Fruit fly (Drosophila melanogaster) whole organism, wandering third instar larva: ENCODE results near the gene CG42504.

ENCODE experiments used
- Abd-B ChIP-seq: fragments of >200 bp; optimal IDR thresholded peaks from 2 replicates; lab custom pipeline; 2017; ENCODE audit warnings: missing biosample characterization, missing genetic modification characterization
- CG9705 ChIP-seq: fragments of 200-800 bp; sonication (Bioruptor generic); optimal IDR thresholded peaks from 2 replicates; lab custom pipeline; 2018; ENCODE audit warnings: missing biosample characterization, mild to moderate bottlenecking, missing genetic modification characterization
- Dfd ChIP-seq: fragments of >200 bp; optimal IDR thresholded peaks from 2 replicates; lab custom pipeline; 2017; ENCODE audit warnings: missing biosample characterization, missing genetic modification characterization
- Dif ChIP-seq: fragments of 200-275, 200-300 bp; sonication (Bioruptor generic); optimal IDR thresholded peaks from 2 replicates; lab custom pipeline; 2018; ENCODE audit warnings: missing biosample characterization, missing genetic modification characterization; ENCODE audit not compliant: partially characterized antibody
- GATAd ChIP-seq: sonication (Bioruptor generic); optimal IDR thresholded peaks from 2 replicates; lab custom pipeline; 2016; ENCODE audit warnings: missing biosample characterization, missing genetic modification characterization
- HLH106 ChIP-seq: fragments of 200-800 bp; optimal IDR thresholded peaks from 3 replicates; lab custom pipeline; 2019; ENCODE audit warnings: missing biosample characterization, mild to moderate bottlenecking, missing genetic modification characterization, moderate library complexity
- Hnf4 ChIP-seq: fragments of 200-800 bp; sonication (Bioruptor generic); optimal IDR thresholded peaks from 2 replicates; lab custom pipeline; 2016; ENCODE audit warnings: missing biosample characterization, mild to moderate bottlenecking, missing genetic modification characterization
- Hr78 ChIP-seq: fragments of >200 bp; optimal IDR thresholded peaks from 2 replicates; lab custom pipeline; 2017; ENCODE audit warnings: missing biosample characterization, missing genetic modification characterization
- Hr83 ChIP-seq: fragments of 200-300 bp; sonication (Bioruptor generic); optimal IDR thresholded peaks from 2 replicates; lab custom pipeline; 2016; ENCODE audit warnings: missing biosample characterization, mild to moderate bottlenecking, missing genetic modification characterization, moderate library complexity; ENCODE audit not compliant: poor library complexity, severe bottlenecking
- Mio ChIP-seq: sonication (Bioruptor generic); optimal IDR thresholded peaks from 2 replicates; lab custom pipeline; 2016; ENCODE audit warnings: missing biosample characterization, missing genetic modification characterization
- Myc ChIP-seq: fragments of >200 bp; optimal IDR thresholded peaks from 2 replicates; lab custom pipeline; 2017
- N ChIP-seq: fragments of >200 bp; optimal IDR thresholded peaks from 2 replicates; lab custom pipeline; 2018; ENCODE audit warnings: missing biosample characterization, missing external identifiers, missing genetic modification characterization
- OdsH ChIP-seq: fragments of 200-800 bp; sonication (Bioruptor generic); optimal IDR thresholded peaks from 2 replicates; lab custom pipeline; 2016; ENCODE audit warnings: missing biosample characterization, mild to moderate bottlenecking, missing genetic modification characterization
- Rel ChIP-seq, 2 experiments: fragments of 200-800 bp; sonication (Bioruptor generic) in 1 of 2; optimal IDR thresholded peaks; 2 replicates in 1 of 2; 3 replicates in 1 of 2; lab custom pipeline; 2016 to 2019; ENCODE audit warnings: mild to moderate bottlenecking in 2 of 2, missing biosample characterization in 2 of 2, missing genetic modification characterization in 2 of 2, moderate library complexity in 1 of 2
- Sp1 ChIP-seq: fragments of 200-800 bp; sonication (Bioruptor generic); optimal IDR thresholded peaks from 3 replicates; lab custom pipeline; 2019; ENCODE audit warnings: missing biosample characterization, mild to moderate bottlenecking, missing genetic modification characterization, moderate library complexity
- Vsx2 ChIP-seq: fragments of 200-300, 225-300 bp; sonication (Bioruptor generic); optimal IDR thresholded peaks from 2 replicates; lab custom pipeline; 2018; ENCODE audit warnings: missing biosample characterization, missing genetic modification characterization; ENCODE audit not compliant: partially characterized antibody
- br ChIP-seq: fragments of 200-800 bp; sonication (Bioruptor generic); optimal IDR thresholded peaks from 2 replicates; lab custom pipeline; 2016; ENCODE audit warnings: missing biosample characterization, missing genetic modification characterization
- brk ChIP-seq: fragments of 200-800 bp; sonication (Bioruptor generic); optimal IDR thresholded peaks from 2 replicates; lab custom pipeline; 2016; ENCODE audit warnings: missing biosample characterization, mild to moderate bottlenecking, missing genetic modification characterization
- dmrt93B ChIP-seq: fragments of 200-800 bp; sonication (Bioruptor generic); optimal IDR thresholded peaks from 2 replicates; lab custom pipeline; 2018; ENCODE audit warnings: missing biosample characterization, mild to moderate bottlenecking, missing genetic modification characterization
- ey ChIP-seq: fragments of 200-800 bp; sonication (Bioruptor generic); optimal IDR thresholded peaks from 2 replicates; lab custom pipeline; 2016; ENCODE audit warnings: missing biosample characterization, missing genetic modification characterization
- foxo ChIP-seq, 2 experiments: fragments of 200-800 bp; sonication (Bioruptor generic); optimal IDR thresholded peaks; 2 replicates in 1 of 2; 3 replicates in 1 of 2; lab custom pipeline; 2016 to 2017; ENCODE audit warnings: missing biosample characterization in 2 of 2, missing genetic modification characterization in 2 of 2
- fru ChIP-seq: fragments of 200-800 bp; sonication (Bioruptor generic); optimal IDR thresholded peaks from 3 replicates; lab custom pipeline; 2016; ENCODE audit warnings: missing biosample characterization, mild to moderate bottlenecking, missing genetic modification characterization
- h ChIP-seq: fragments of 200-800 bp; sonication (Bioruptor generic); optimal IDR thresholded peaks from 3 replicates; lab custom pipeline; 2016; ENCODE audit warnings: missing biosample characterization, mild to moderate bottlenecking, missing genetic modification characterization
- lola ChIP-seq: fragments of >200 bp; optimal IDR thresholded peaks from 2 replicates; lab custom pipeline; 2017; ENCODE audit warnings: missing biosample characterization, missing genetic modification characterization
- psq ChIP-seq: fragments of 200-800 bp; sonication (Bioruptor generic); optimal IDR thresholded peaks from 3 replicates; lab custom pipeline; 2017; ENCODE audit warnings: missing biosample characterization, mild to moderate bottlenecking, missing genetic modification characterization, moderate library complexity
- rgr ChIP-seq: fragments of 200-800 bp; sonication (Bioruptor generic); optimal IDR thresholded peaks from 3 replicates; lab custom pipeline; 2016; ENCODE audit warnings: missing biosample characterization, mild to moderate bottlenecking, missing genetic modification characterization
- sage ChIP-seq: fragments of 200-800 bp; sonication (Bioruptor generic); optimal IDR thresholded peaks from 2 replicates; lab custom pipeline; 2016; ENCODE audit warnings: missing biosample characterization, mild to moderate bottlenecking, missing genetic modification characterization
- usp ChIP-seq: fragments of >200 bp; optimal IDR thresholded peaks from 2 replicates; lab custom pipeline; 2017; ENCODE audit warnings: missing biosample characterization, missing genetic modification characterization
- woc ChIP-seq: sonication (Bioruptor generic); optimal IDR thresholded peaks from 2 replicates; lab custom pipeline; 2016; ENCODE audit warnings: missing biosample characterization, mild to moderate bottlenecking, missing genetic modification characterization

The CG42504 gene

DNA sequence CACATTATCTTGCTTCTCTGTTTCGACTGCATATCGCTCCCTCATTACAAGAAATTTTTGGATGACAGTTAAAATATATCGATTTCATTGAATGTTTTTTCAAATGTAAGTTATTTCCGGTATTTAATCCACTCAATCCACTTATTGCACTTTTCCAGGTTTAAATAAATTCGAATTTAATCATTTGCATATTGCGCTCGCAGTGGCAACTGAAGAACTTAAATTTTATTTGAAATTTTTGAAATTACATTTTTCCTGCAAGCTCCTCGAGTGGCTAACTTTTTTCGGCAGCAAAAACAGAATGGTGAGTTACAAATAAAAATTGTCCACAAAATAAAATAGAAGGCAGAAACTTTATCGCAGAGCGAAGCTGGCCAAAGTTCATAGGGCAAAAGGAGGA lies at the start of gene CG42504, which contains the start of the genes CG31358 and CG42505:
Gene CG42504 (minus strand): TSS at position 101 of the 400 bp plus-strand sequence.
Gene CG31358 (minus strand): TSS at position 101 of the 400 bp plus-strand sequence.
Gene CG42505 (minus strand): TSS at position 101 of the 400 bp plus-strand sequence.
- TF ChIP-seq usp (no peak), woc (GFP tag; lab: Kevin White, UChicago) (no peak), Vsx2 (no peak), br (GFP tag; lab: Kevin White, UChicago) (no peak), Hr83 (GFP tag; lab: Kevin White, UChicago) (no peak), sage (no peak), Myc (lab: Kevin White, UChicago) (no peak), Hr78 (GFP tag; lab: Kevin White, UChicago) (no peak), foxo (GFP tag; optimal IDR thresholded peaks at IDR 0.05; lab: Kevin White, UChicago) (no peak), N (GFP tag; lab: Kevin White, UChicago) (no peak), Dif (GFP tag; lab: Kevin White, UChicago) (no peak), Sp1 (GFP tag; lab: Kevin White, UChicago) (no peak), Hnf4 (GFP tag; lab: Kevin White, UChicago) (no peak), lola (GFP tag; lab: Kevin White, UChicago) (no peak)

DNA sequence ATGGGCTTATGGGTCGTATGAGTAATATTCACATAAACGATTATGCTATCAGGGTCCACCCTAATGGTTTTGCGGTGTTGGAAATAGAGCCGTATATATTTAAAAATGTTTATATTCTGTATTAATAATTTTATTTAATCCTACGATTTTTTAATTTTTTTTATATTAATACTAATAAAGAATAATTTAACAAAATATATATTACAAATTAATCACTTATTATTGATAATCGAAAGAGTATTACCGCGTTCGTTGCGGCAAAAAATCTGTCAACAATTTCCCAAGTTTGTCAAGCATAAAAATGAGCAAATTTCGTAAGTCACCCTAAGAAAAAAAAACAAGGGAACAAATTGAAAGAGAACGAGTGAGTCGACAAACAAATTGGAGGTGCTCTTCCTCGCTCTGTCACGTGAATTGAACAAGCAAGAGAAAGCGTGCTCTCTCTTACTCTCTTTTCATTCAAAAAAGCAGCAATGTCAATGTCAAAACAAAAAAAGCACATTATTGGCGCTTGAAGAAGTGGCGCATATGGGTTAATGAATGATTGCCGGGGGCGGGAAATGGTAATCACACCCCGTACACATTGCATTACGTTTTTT lies 48.9 kb upstream of the CG42504 start:
- TF ChIP-seq Dif (GFP tag; lab: Kevin White, UChicago): peak; percentile 3
- TF ChIP-seq foxo (GFP tag; optimal IDR thresholded peaks at IDR 0.05; lab: Kevin White, UChicago): no peak
- TF ChIP-seq, all 38 proteins: peak for 1

- TF ChIP-seq Vsx2: no peak
- TF ChIP-seq dmrt93B (GFP tag; lab: Kevin White, UChicago): peak; percentile 70
- no peak for TF ChIP-seq Dif (GFP tag; lab: Kevin White, UChicago)
- peak; percentile 43 for TF ChIP-seq br (GFP tag; lab: Kevin White, UChicago)
- peak; percentile 52 for TF ChIP-seq sage
- peak; percentile 72 for TF ChIP-seq fru (GFP tag; lab: Kevin White, UChicago)
- TF ChIP-seq HLH106 (tag; lab: Kevin White, UChicago): peak; percentile 93
- peak; percentile 82 for TF ChIP-seq rgr
- peak; percentile 68 for TF ChIP-seq psq
- peak; percentile 21 for TF ChIP-seq woc (GFP tag; lab: Kevin White, UChicago)
- peak; percentile 75 for TF ChIP-seq CG9705 (GFP tag; lab: Kevin White, UChicago)
- TF ChIP-seq brk (GFP tag; lab: Kevin White, UChicago): peak; percentile 47
- peak; percentile 68 for TF ChIP-seq OdsH (GFP tag; lab: Kevin White, UChicago)
- TF ChIP-seq Rel (GFP tag; optimal IDR thresholded peaks at IDR 0.05; lab: Kevin White, UChicago): no peak
- TF ChIP-seq Rel (tag; optimal IDR thresholded peaks at IDR 0.05; lab: Kevin White, UChicago): peak; percentile 64
- peak; percentile 56 for TF ChIP-seq Hnf4 (GFP tag; lab: Kevin White, UChicago)
- peak in 1 of 2 experiments; percentile 80 for TF ChIP-seq foxo (GFP tag; optimal IDR thresholded peaks at IDR 0.05; lab: Kevin White, UChicago)
- no peak for TF ChIP-seq Abd-B (GFP tag; lab: Kevin White, UChicago)
- TF ChIP-seq h (GFP tag; lab: Kevin White, UChicago): peak; percentile 78
- TF ChIP-seq Dfd (GFP tag; lab: Kevin White, UChicago): no peak
- TF ChIP-seq usp: no peak
- TF ChIP-seq ey (GFP tag; lab: Kevin White, UChicago): peak; percentile 5
- no peak for TF ChIP-seq GATAd
- TF ChIP-seq Sp1 (GFP tag; lab: Kevin White, UChicago): peak; percentile 84
These were observed 47.4 kb upstream of the CG42504 start for dm6 chr3R:12078961-12079360.

DNA sequence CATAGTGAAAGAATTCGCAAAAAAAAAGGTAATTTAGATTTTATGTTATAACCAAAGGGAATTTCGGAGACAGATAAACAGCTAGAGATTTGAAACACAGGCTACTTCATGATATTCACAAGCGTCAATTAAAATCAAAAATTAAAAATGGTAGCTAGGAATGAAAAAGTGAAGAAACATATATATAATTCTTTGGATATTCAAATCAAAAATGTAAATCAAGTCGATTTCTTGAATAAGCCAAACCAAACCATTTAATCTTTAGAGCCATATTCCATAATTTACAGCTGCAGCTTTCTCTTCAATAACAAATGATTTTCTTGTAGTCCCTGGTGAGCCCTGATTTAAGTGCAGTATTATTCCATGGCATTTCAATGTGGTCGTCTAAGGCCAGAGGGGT lies 31.3 kb upstream of the CG42504 start, which contains the start of gene CG14740:
Gene CG14740 (minus strand): TSS at position 101 of the 400 bp plus-strand sequence.
- TF ChIP-seq N (GFP tag; lab: Kevin White, UChicago): no peak
- TF ChIP-seq Hnf4 (GFP tag; lab: Kevin White, UChicago): no peak
- no peak for TF ChIP-seq fru (GFP tag; lab: Kevin White, UChicago)
- TF ChIP-seq OdsH (GFP tag; lab: Kevin White, UChicago): no peak
- no peak for TF ChIP-seq CG9705 (GFP tag; lab: Kevin White, UChicago)
- TF ChIP-seq Vsx2: no peak
- TF ChIP-seq sage: no peak
- TF ChIP-seq br (GFP tag; lab: Kevin White, UChicago): no peak
- TF ChIP-seq Mio (GFP tag; lab: Kevin White, UChicago): no peak
- no peak for TF ChIP-seq Hr83 (GFP tag; lab: Kevin White, UChicago)
- TF ChIP-seq psq: no peak
- TF ChIP-seq, all 38 proteins: peak for 0
